Worm (Caenorhabditis elegans): ENCODE data around the gene rsu-1.
A peak's percentile ranks its signal among the peaks of the same experiment; 100 is the strongest.

rsu-1 gene

ce11 chrIII:3502215-3502838 is 30.5 kb downstream of the rsu-1 start, which contains the start of gene M01F1.8:
Gene M01F1.8 (minus strand): TSS chrIII:3502549.
- TF ChIP-seq ref-2 (tag; optimal IDR thresholded peaks at IDR 0.05): no peak
- TF ChIP-seq syd-9 (tag; optimal IDR thresholded peaks at IDR 0.05): no peak
- no peak for TF ChIP-seq odd-2 (tag; optimal IDR thresholded peaks at IDR 0.05)
- no peak for TF ChIP-seq nhr-232 (tag; optimal IDR thresholded peaks at IDR 0.05)
- no peak for TF ChIP-seq ceh-24 (tag; optimal IDR thresholded peaks at IDR 0.05)
- no peak for TF ChIP-seq elt-2 (tag; optimal IDR thresholded peaks at IDR 0.05)
- TF ChIP-seq K02D7.2 (tag; optimal IDR thresholded peaks at IDR 0.05): no peak
- TF ChIP-seq sox-4 (tag; optimal IDR thresholded peaks at IDR 0.05): no peak

ce11 chrIII:3503286-3503685 is 31.5 kb downstream of the rsu-1 start, which contains the start of gene rpl-16:
Gene rpl-16 (minus strand): TSS chrIII:3503604.
- TF ChIP-seq ceh-9 (tag; optimal IDR thresholded peaks at IDR 0.05): no peak

DNA sequence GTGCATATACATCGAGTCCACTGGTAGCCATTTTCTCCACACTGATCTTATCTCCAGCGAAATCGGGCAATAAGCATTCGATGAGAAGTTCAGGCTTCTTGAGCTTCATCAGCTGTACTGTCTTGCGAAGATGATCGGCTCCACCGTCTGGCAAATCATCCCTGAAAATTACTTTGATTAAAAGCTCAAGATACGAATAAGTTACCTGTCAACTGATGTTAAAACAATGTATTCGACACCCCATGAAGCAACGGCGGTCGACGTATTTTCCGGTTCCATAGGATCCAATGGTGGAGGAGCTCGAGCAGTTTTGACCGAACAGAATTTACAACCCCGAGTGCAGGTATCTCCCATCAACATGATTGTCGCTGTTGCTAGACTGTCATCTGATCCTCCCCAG is 32.4 kb downstream of the rsu-1 start:
- no peak for TF ChIP-seq F13H6.1 (tag; optimal IDR thresholded peaks at IDR 0.05)
- TF ChIP-seq madf-2 (tag; optimal IDR thresholded peaks at IDR 0.05): no peak
- no peak for TF ChIP-seq pros-1 (tag; optimal IDR thresholded peaks at IDR 0.05)
- TF ChIP-seq pqm-1 (tag; optimal IDR thresholded peaks at IDR 0.05): no peak
- no peak for TF ChIP-seq ref-2 (tag; optimal IDR thresholded peaks at IDR 0.05)
- no peak for TF ChIP-seq sox-2 (GFP tag; IDR thresholded peaks at IDR 0.05)
- TF ChIP-seq ets-4 (tag; optimal IDR thresholded peaks at IDR 0.05): no peak
- no peak for TF ChIP-seq rnt-1 (tag; optimal IDR thresholded peaks at IDR 0.05)
- TF ChIP-seq sdc-2 (tag; optimal IDR thresholded peaks at IDR 0.05): no peak
- no peak for TF ChIP-seq fkh-6 (tag; optimal IDR thresholded peaks at IDR 0.05)
- TF ChIP-seq ceh-6 (GFP tag; optimal IDR thresholded peaks at IDR 0.05): no peak
- no peak for TF ChIP-seq ceh-9 (tag; optimal IDR thresholded peaks at IDR 0.05)
- no peak for TF ChIP-seq unc-86 (tag; optimal IDR thresholded peaks at IDR 0.05)
- no peak for TF ChIP-seq T23F11.4 (GFP tag; optimal IDR thresholded peaks at IDR 0.05)

ce11 chrIII:3505051-3505548 is 33.3 kb downstream of the rsu-1 start, which contains the start of gene lias-1:
Gene lias-1 (minus strand): TSS chrIII:3505101.
- peak; percentile 44 for TF ChIP-seq ceh-2 (tag; optimal IDR thresholded peaks at IDR 0.05)
- TF ChIP-seq gmeb-2 (tag; optimal IDR thresholded peaks at IDR 0.05): no peak
- TF ChIP-seq odd-2 (tag; optimal IDR thresholded peaks at IDR 0.05): no peak
- TF ChIP-seq ref-2 (tag; optimal IDR thresholded peaks at IDR 0.05): no peak
- peak; percentile 5 for TF ChIP-seq ceh-48 (tag; optimal IDR thresholded peaks at IDR 0.05)
- TF ChIP-seq elt-4 (tag; optimal IDR thresholded peaks at IDR 0.05): no peak
- TF ChIP-seq lin-11 (tag; optimal IDR thresholded peaks at IDR 0.05): no peak
- TF ChIP-seq hlh-6 (tag; optimal IDR thresholded peaks at IDR 0.05): no peak
- peak; percentile 35 for TF ChIP-seq madf-2 (tag; optimal IDR thresholded peaks at IDR 0.05)
- TF ChIP-seq nfya-1 (tag; optimal IDR thresholded peaks at IDR 0.05): peak; percentile 86
- TF ChIP-seq fkh-6 (tag; optimal IDR thresholded peaks at IDR 0.05): no peak
- peak; percentile 52 for TF ChIP-seq ztf-16 (tag; optimal IDR thresholded peaks at IDR 0.05)
- 0 out of 2 replicates have a peak, but pooled peaks have one; percentile 10 for TF ChIP-seq unc-3 (GFP tag; conservative IDR thresholded peaks at IDR 0.05)
- TF ChIP-seq unc-3 (tag; optimal IDR thresholded peaks at IDR 0.05): no peak
- TF ChIP-seq pha-4 (tag; optimal IDR thresholded peaks at IDR 0.05): no peak
- peak; percentile 75 for TF ChIP-seq tbx-2 (tag; optimal IDR thresholded peaks at IDR 0.05)
- no peak for TF ChIP-seq F13H6.1 (tag; optimal IDR thresholded peaks at IDR 0.05)
- TF ChIP-seq che-1 (tag; optimal IDR thresholded peaks at IDR 0.05): no peak
- peak; percentile 67 for TF ChIP-seq ceh-18 (tag; optimal IDR thresholded peaks at IDR 0.05)
- peak; percentile 32 for TF ChIP-seq ceh-14 (tag; optimal IDR thresholded peaks at IDR 0.05)
- TF ChIP-seq K09A11.1 (tag; optimal IDR thresholded peaks at IDR 0.05; ENCODE audit: insufficient read depth): no peak
- TF ChIP-seq ceh-34 (tag; optimal IDR thresholded peaks at IDR 0.05): peak; percentile 42
- TF ChIP-seq pha-2 (tag; optimal IDR thresholded peaks at IDR 0.05): no peak
- TF ChIP-seq nhr-11 (tag; optimal IDR thresholded peaks at IDR 0.05): no peak
- TF ChIP-seq elt-2 (tag; optimal IDR thresholded peaks at IDR 0.05): no peak
- TF ChIP-seq rnt-1 (tag; optimal IDR thresholded peaks at IDR 0.05): peak; percentile 3
- TF ChIP-seq eyg-1 (tag; optimal IDR thresholded peaks at IDR 0.05): no peak
- TF ChIP-seq dve-1 (tag; optimal IDR thresholded peaks at IDR 0.05): peak; percentile 15
- TF ChIP-seq ceh-31 (tag; optimal IDR thresholded peaks at IDR 0.05): peak; percentile 60
- peak; percentile 67 for TF ChIP-seq pax-1 (tag; optimal IDR thresholded peaks at IDR 0.05)
- peak; percentile 19 for TF ChIP-seq unc-86 (tag; optimal IDR thresholded peaks at IDR 0.05)
- no peak for TF ChIP-seq dmd-4 (tag; optimal IDR thresholded peaks at IDR 0.05; ENCODE audit: borderline replicate concordance)
- no peak for TF ChIP-seq hlh-15 (tag; optimal IDR thresholded peaks at IDR 0.05)

Data from whole organism, late embryonic.